Worm (Caenorhabditis elegans) whole organism, young adult: ENCODE results near the gene cdc-48.1.

ENCODE experiments used
- B0019.2 ChIP-seq: fragments of 200-800 bp; sonication (Bioruptor generic); conservative IDR thresholded peaks from 2 replicates; pipeline ENCODE4 v1.3.6; 2022; ENCODE audit warnings: missing genetic modification reagents, missing genetic modification characterization, missing compliant biosample characterization
- F37B4.10 ChIP-seq: fragments of 200-800 bp; sonication (Bioruptor generic); IDR thresholded peaks from 2 replicates; pipeline ENCODE4 v1.3.6; 2022; ENCODE audit warnings: missing genetic modification characterization, missing compliant biosample characterization
- F39B2.1 ChIP-seq: fragments of 200-800 bp; sonication (Bioruptor generic); IDR thresholded peaks from 2 replicates; pipeline ENCODE4 v1.3.6; 2022; ENCODE audit warnings: missing genetic modification reagents, missing genetic modification characterization, missing compliant biosample characterization
- F52B5.7 ChIP-seq: sonication (generic microtip); optimal IDR thresholded peaks from 2 replicates; lab custom pipeline; 2016; ENCODE audit warnings: mild to moderate bottlenecking, missing genetic modification characterization, missing compliant biosample characterization
- F57A8.1 ChIP-seq: fragments of 200-800 bp; sonication (Bioruptor generic); optimal IDR thresholded peaks from 2 replicates; lab custom pipeline; 2018; ENCODE audit warnings: mild to moderate bottlenecking, missing genetic modification characterization, moderate library complexity, missing compliant biosample characterization
- K12H6.12 ChIP-seq: fragments of 200-800 bp; sonication (Bioruptor generic); optimal IDR thresholded peaks from 2 replicates; lab custom pipeline; 2018; ENCODE audit warnings: mild to moderate bottlenecking, missing genetic modification characterization, missing compliant biosample characterization
- Y79H2A.3 ChIP-seq: fragments of 200-800 bp; sonication (Bioruptor generic); conservative IDR thresholded peaks from 2 replicates; pipeline ENCODE4 v1.3.6; 2022; ENCODE audit warnings: missing genetic modification reagents, missing genetic modification characterization, missing compliant biosample characterization
- Y95B8A.8 ChIP-seq: fragments of 200-800 bp; sonication (Bioruptor generic); IDR thresholded peaks from 2 replicates; pipeline ENCODE4 v1.3.6; 2022; ENCODE audit warnings: missing genetic modification reagents, missing genetic modification characterization, missing compliant biosample characterization
- cebp-2 ChIP-seq: fragments of 200-800 bp; sonication (Bioruptor generic); IDR thresholded peaks from 2 replicates; pipeline ENCODE4 v1.3.6; 2022; ENCODE audit warnings: missing genetic modification characterization, missing compliant biosample characterization
- ceh-100 ChIP-seq: fragments of 200-800 bp; sonication (Bioruptor generic); IDR thresholded peaks from 2 replicates; pipeline ENCODE4 v1.3.6; 2022; ENCODE audit warnings: missing genetic modification reagents, missing genetic modification characterization, missing compliant biosample characterization
- ceh-58 ChIP-seq: fragments of 200-800 bp; sonication (Bioruptor generic); IDR thresholded peaks from 2 replicates; pipeline ENCODE4 v1.3.6; 2022; ENCODE audit warnings: missing genetic modification characterization, missing compliant biosample characterization
- chd-7 ChIP-seq: sonication (generic microtip); optimal IDR thresholded peaks from 2 replicates; lab custom pipeline; 2016; ENCODE audit warnings: mild to moderate bottlenecking, missing genetic modification characterization, moderate library complexity, missing compliant biosample characterization
- die-1 ChIP-seq: sonication (generic microtip); optimal IDR thresholded peaks from 2 replicates; lab custom pipeline; 2016; ENCODE audit warnings: missing genotype, mild to moderate bottlenecking, missing genetic modification characterization, missing compliant biosample characterization
- egl-18 ChIP-seq: fragments of 200-800 bp; sonication (Bioruptor generic); IDR thresholded peaks from 2 replicates; pipeline ENCODE4 v1.3.6; 2022; ENCODE audit warnings: missing genetic modification reagents, missing genetic modification characterization, missing compliant biosample characterization
- egl-44 ChIP-seq: fragments of 200-800 bp; sonication (Bioruptor generic); IDR thresholded peaks from 2 replicates; pipeline ENCODE4 v1.3.6; 2022; ENCODE audit warnings: missing genetic modification reagents, missing genetic modification characterization, missing compliant biosample characterization
- egrh-3 ChIP-seq: fragments of 200-800 bp; sonication (Bioruptor generic); IDR thresholded peaks from 2 replicates; pipeline ENCODE4 v1.3.6; 2022; ENCODE audit warnings: missing genetic modification reagents, missing genetic modification characterization, missing compliant biosample characterization
- ekl-4 ChIP-seq: fragments of 200-800 bp; sonication (Bioruptor generic); IDR thresholded peaks from 2 replicates; pipeline ENCODE4 v1.3.6; 2022; ENCODE audit warnings: missing genetic modification reagents, missing genetic modification characterization, missing compliant biosample characterization
- fkh-3 ChIP-seq: sonication (generic microtip); optimal IDR thresholded peaks from 2 replicates; lab custom pipeline; 2016; ENCODE audit warnings: mild to moderate bottlenecking, missing genetic modification characterization, missing compliant biosample characterization
- hlh-12 ChIP-seq: sonication (generic microtip); optimal IDR thresholded peaks from 2 replicates; lab custom pipeline; 2016; ENCODE audit warnings: missing genetic modification characterization, missing compliant biosample characterization
- hsf-1 ChIP-seq: fragments of 200-800 bp; sonication (Bioruptor generic); IDR thresholded peaks from 2 replicates; pipeline ENCODE4 v1.3.6; 2022; ENCODE audit warnings: missing genetic modification reagents, missing genetic modification characterization, missing compliant biosample characterization
- lin-26 ChIP-seq: fragments of 200-800 bp; sonication (Bioruptor generic); IDR thresholded peaks from 2 replicates; pipeline ENCODE4 v1.3.6; 2022; ENCODE audit warnings: missing genetic modification reagents, missing genetic modification characterization, missing compliant biosample characterization
- lin-35 ChIP-seq, 3 experiments: fragments of 150-350 bp in 2 of 3; sonication (generic microtip) in 1 of 3; optimal IDR thresholded peaks; 2 replicates each; lab custom pipeline; 2014 to 2018; ENCODE audit warnings: missing biosample characterization in 3 of 3, missing genetic modification characterization in 3 of 3, missing genetic modification reagents in 3 of 3
- lin-40 ChIP-seq: sonication (generic microtip); optimal IDR thresholded peaks from 2 replicates; lab custom pipeline; 2016; ENCODE audit warnings: missing genetic modification characterization, mild to moderate bottlenecking, missing compliant biosample characterization, missing genotype, missing genetic modification reagents
- lsy-27 ChIP-seq: sonication (generic microtip); optimal IDR thresholded peaks from 2 replicates; lab custom pipeline; 2017; ENCODE audit warnings: missing genetic modification characterization, mild to moderate bottlenecking, missing compliant biosample characterization, antibody characterized with exemption, missing genotype, borderline replicate concordance; ENCODE audit not compliant: insufficient read depth
- madf-6 ChIP-seq: fragments of 200-800 bp; sonication (Bioruptor generic); IDR thresholded peaks from 2 replicates; pipeline ENCODE4 v1.3.6; 2022; ENCODE audit warnings: missing genetic modification reagents, missing genetic modification characterization, missing compliant biosample characterization
- mcd-1 ChIP-seq: fragments of 200-800 bp; sonication (Bioruptor generic); IDR thresholded peaks from 2 replicates; pipeline ENCODE4 v1.3.6; 2022; ENCODE audit warnings: missing genetic modification reagents, missing genetic modification characterization, missing compliant biosample characterization
- mel-28 ChIP-seq: sonication (generic microtip); optimal IDR thresholded peaks from 2 replicates; lab custom pipeline; 2016; ENCODE audit warnings: borderline replicate concordance, mild to moderate bottlenecking, missing genetic modification characterization, missing compliant biosample characterization
- mxl-1 ChIP-seq: sonication (generic microtip); optimal IDR thresholded peaks from 2 replicates; lab custom pipeline; 2016; ENCODE audit warnings: missing genetic modification characterization, missing compliant biosample characterization
- nfya-1 ChIP-seq: sonication (generic microtip); optimal IDR thresholded peaks from 2 replicates; lab custom pipeline; 2017; ENCODE audit warnings: antibody characterized with exemption, missing compliant biosample characterization, missing genetic modification characterization, borderline replicate concordance; ENCODE audit not compliant: insufficient read depth
- nfyb-1 ChIP-seq: fragments of 200-800 bp; sonication (Bioruptor generic); IDR thresholded peaks from 2 replicates; pipeline ENCODE4 v1.3.6; 2022; ENCODE audit warnings: missing genetic modification reagents, missing genetic modification characterization, missing compliant biosample characterization
- nhr-80 ChIP-seq: sonication (generic microtip); optimal IDR thresholded peaks from 2 replicates; lab custom pipeline; 2016; ENCODE audit warnings: missing genetic modification characterization, missing compliant biosample characterization
- pbrm-1 ChIP-seq: fragments of 200-800 bp; sonication (Bioruptor generic); IDR thresholded peaks from 2 replicates; pipeline ENCODE4 v1.3.6; 2022; ENCODE audit warnings: missing genetic modification reagents, missing genetic modification characterization, missing compliant biosample characterization
- pha-4 ChIP-seq: fragments of 150-350 bp; sonication (generic microtip); optimal IDR thresholded peaks from 2 replicates; lab custom pipeline; 2014; ENCODE audit warnings: missing biosample characterization, missing genetic modification reagents, missing genetic modification characterization
- rcor-1 ChIP-seq: fragments of 200-800 bp; sonication (Bioruptor generic); IDR thresholded peaks from 2 replicates; pipeline ENCODE4 v1.3.6; 2022; ENCODE audit warnings: missing genetic modification reagents, missing genetic modification characterization, missing compliant biosample characterization
- rpc-1 ChIP-seq, 2 experiments: fragments of 150-350 bp in 1 of 2; sonication (generic microtip) in 1 of 2; optimal IDR thresholded peaks; 2 replicates each; lab custom pipeline; 2014 to 2018; ENCODE audit warnings: missing biosample characterization in 1 of 2, missing genetic modification characterization in 1 of 2, missing genetic modification reagents in 1 of 2, missing genotype in 1 of 2
- snpc-1.1 ChIP-seq: sonication (generic microtip); optimal IDR thresholded peaks from 2 replicates; lab custom pipeline; 2017; ENCODE audit warnings: missing genetic modification characterization, mild to moderate bottlenecking, missing compliant biosample characterization, antibody characterized with exemption, moderate library complexity, missing genotype, missing genetic modification reagents; ENCODE audit not compliant: insufficient read depth
- snpc-1.3 ChIP-seq: sonication (generic microtip); optimal IDR thresholded peaks from 2 replicates; lab custom pipeline; 2017; ENCODE audit warnings: missing genetic modification characterization, mild to moderate bottlenecking, missing compliant biosample characterization, antibody characterized with exemption, moderate library complexity, missing genotype, missing genetic modification reagents; ENCODE audit not compliant: insufficient read depth
- snpc-4 ChIP-seq, 5 experiments: fragments of 150-350 bp in 1 of 5; sonication (generic microtip) in 4 of 5; optimal IDR thresholded peaks; 2 replicates each; lab custom pipeline; 2014 to 2018; ENCODE audit warnings: missing genetic modification characterization in 5 of 5, missing biosample characterization in 3 of 5, antibody characterized with exemption in 2 of 5, mild to moderate bottlenecking in 2 of 5, missing compliant biosample characterization in 2 of 5, missing genotype in 2 of 5, moderate library complexity in 2 of 5, missing genetic modification reagents in 1 of 5
- sptf-2 ChIP-seq: fragments of 200-800 bp; sonication (Bioruptor generic); optimal IDR thresholded peaks from 2 replicates; lab custom pipeline; 2018; ENCODE audit warnings: mild to moderate bottlenecking, missing genetic modification characterization, missing compliant biosample characterization
- unc-62 ChIP-seq: fragments of 150-350 bp; optimal IDR thresholded peaks from 2 replicates; lab custom pipeline; 2014; ENCODE audit warnings: missing biosample characterization, missing genetic modification reagents, missing genetic modification characterization
- ztf-26 ChIP-seq: sonication (generic microtip); optimal IDR thresholded peaks from 2 replicates; lab custom pipeline; 2017; ENCODE audit warnings: missing genetic modification characterization, missing compliant biosample characterization
- ztf-28 ChIP-seq: fragments of 200-800 bp; sonication (Bioruptor generic); IDR thresholded peaks from 2 replicates; pipeline ENCODE4 v1.3.6; 2022; ENCODE audit warnings: missing genetic modification reagents, missing genetic modification characterization, missing compliant biosample characterization

cdc-48.1 gene

DNA sequence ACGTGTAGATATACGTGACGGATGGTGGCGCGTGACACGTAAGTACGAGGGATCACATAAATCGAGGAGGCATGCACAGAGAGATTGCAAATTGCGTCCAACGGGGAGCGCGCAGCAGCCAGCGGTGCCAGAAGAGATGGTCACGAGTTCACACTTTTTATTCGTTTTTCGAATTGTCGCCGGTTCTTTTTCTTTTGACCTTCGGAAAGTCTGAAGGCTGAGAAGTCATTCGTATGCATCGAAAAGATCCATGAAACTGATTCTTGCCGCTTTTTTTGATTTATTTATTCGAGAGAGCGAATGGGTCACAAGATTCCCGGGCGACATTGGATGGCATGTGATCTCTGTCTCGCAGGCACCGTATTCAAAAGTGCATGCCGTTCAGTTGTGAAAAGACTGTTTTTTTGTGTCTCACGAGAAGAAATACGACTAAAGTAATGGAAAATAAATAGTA is 4.2 kb downstream of the cdc-48.1 start (continued):
- no peak for TF ChIP-seq egl-18 (GFP tag; lab: Robert Waterston, UW)
- no peak for TF ChIP-seq F39B2.1
- peak; percentile 50; the same call in 1 of the 2 replicates for TF ChIP-seq ekl-4 (GFP tag; lab: Robert Waterston, UW)
- TF ChIP-seq sptf-2 (GFP tag; lab: Kevin White, UChicago) = no peak
- TF ChIP-seq madf-6 (GFP tag; lab: Robert Waterston, UW) = 0 out of 2 replicates have a peak, but pooled peaks have one; percentile 21
- TF ChIP-seq snpc-1.3 = no peak
- 0 out of 2 replicates have a peak, but pooled peaks have one; percentile 24 for TF ChIP-seq Y95B8A.8
- peak; percentile 44 for TF ChIP-seq ztf-26
- peak; percentile 28; the same call in 1 of the 2 replicates for TF ChIP-seq lin-26
- TF ChIP-seq lin-35 (GFP tag; optimal IDR thresholded peaks at IDR 0.05; lab: Kevin White, UChicago) = peak in 1 of 3 experiments; percentile 35
- TF ChIP-seq egrh-3 (GFP tag; lab: Robert Waterston, UW) = no peak
- no peak for TF ChIP-seq ztf-28
- TF ChIP-seq snpc-4 (GFP tag; optimal IDR thresholded peaks at IDR 0.05; lab: Kevin White, UChicago) = no peak
- TF ChIP-seq snpc-4 (tag; optimal IDR thresholded peaks at IDR 0.05; lab: Kevin White, UChicago) = peak in 1 of 4 experiments; percentile 39
- TF ChIP-seq hsf-1 (GFP tag; lab: Robert Waterston, UW) = 0 out of 2 replicates have a peak, but pooled peaks have one; percentile 13
- no peak for TF ChIP-seq rpc-1 (optimal IDR thresholded peaks at IDR 0.05; lab: Kevin White, UChicago)
- no peak for TF ChIP-seq rpc-1 (tag; optimal IDR thresholded peaks at IDR 0.05; lab: Kevin White, UChicago)
- TF ChIP-seq chd-7 = peak; percentile 38

DNA sequence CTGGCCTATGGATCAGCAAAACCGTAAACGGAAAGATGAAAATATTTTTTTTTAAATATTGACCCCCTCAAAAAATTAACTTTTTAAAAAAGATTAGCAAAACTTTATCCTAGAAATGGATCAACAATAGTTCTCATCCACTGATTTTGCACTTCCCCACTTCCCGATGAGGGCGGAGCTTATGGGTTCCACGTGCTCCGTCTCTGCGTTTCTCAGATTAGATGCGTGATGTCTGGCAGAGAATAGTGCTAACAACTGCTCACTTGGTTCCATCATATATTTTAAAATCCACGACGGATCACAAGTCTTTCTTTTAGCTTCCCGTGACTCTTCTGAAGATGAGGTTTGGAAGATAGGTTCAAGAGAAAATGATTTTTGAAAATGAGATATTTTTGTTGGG is 4.9 kb downstream of the cdc-48.1 start:
- peak; percentile 22 for TF ChIP-seq K12H6.12 (tag; lab: Kevin White, UChicago)
- TF ChIP-seq F57A8.1 (GFP tag; lab: Kevin White, UChicago) = no peak
- TF ChIP-seq mel-28 (tag; lab: Kevin White, UChicago) = no peak
- no peak for TF ChIP-seq ztf-26

DNA sequence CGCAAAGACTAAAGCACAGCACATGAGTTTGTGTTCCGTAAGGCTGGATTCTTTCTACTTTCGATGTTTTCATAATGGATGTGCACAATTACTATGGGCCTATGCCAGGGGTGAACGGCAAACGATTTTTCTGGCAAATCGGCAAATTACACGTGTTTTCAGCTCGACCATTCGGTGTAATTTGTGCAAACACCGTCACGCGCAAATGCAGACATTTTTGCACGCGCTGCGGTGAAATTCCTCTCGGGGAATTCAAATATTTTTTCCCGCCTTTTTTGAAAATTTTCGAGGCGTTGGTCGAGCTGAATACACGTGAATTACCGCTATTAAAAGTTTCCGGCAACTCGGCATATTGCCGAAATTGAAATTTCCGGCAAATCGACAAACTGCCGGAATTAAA is 5.6 kb downstream of the cdc-48.1 start:
- TF ChIP-seq Y79H2A.3 (GFP tag; lab: Robert Waterston, UW) (0 out of 2 replicates have a peak, but pooled peaks have one; percentile 28), F37B4.10 (GFP tag; lab: Robert Waterston, UW) (0 out of 2 replicates have a peak, but pooled peaks have one; percentile 64), ekl-4 (GFP tag; lab: Robert Waterston, UW) (0 out of 2 replicates have a peak, but pooled peaks have one; percentile 19), ceh-58 (GFP tag; lab: Robert Waterston, UW) (0 out of 2 replicates have a peak, but pooled peaks have one; percentile 25)
- TF ChIP-seq, all 124 proteins: peak for 4; not testable (repeated sequence) for 120

DNA sequence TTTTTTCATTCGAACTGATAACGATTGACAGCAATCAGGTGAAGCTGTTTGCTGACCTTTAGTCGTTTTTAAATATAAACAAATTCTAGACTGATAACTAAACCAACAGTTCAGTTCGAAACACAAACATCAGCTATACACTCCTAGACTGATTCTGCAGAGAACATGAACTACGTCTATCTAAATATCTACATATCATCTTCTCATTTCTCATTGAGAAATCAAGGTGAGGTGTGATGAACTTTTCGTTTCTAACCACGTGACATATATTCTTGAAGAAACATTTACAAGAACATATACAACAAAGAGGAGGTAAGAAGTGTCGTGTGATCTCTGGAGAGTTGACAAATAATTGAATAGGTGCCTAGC is 6.0 kb downstream of the cdc-48.1 start:
- no peak for TF ChIP-seq hlh-12
- TF ChIP-seq rcor-1 (GFP tag; lab: Robert Waterston, UW) = 0 out of 2 replicates have a peak, but pooled peaks have one; percentile 15
- TF ChIP-seq nfyb-1 (GFP tag; lab: Robert Waterston, UW) = 0 out of 2 replicates have a peak, but pooled peaks have one; percentile 6
- no peak for TF ChIP-seq madf-6 (GFP tag; lab: Robert Waterston, UW)
- TF ChIP-seq lsy-27 (tag; lab: Kevin White, UChicago) = no peak
- TF ChIP-seq lin-40 (tag; lab: Kevin White, UChicago) = peak; percentile 25
- no peak for TF ChIP-seq cebp-2 (GFP tag; lab: Robert Waterston, UW)
- TF ChIP-seq F39B2.1 = no peak
- no peak for TF ChIP-seq pha-4 (tag; lab: Kevin White, UChicago)
- TF ChIP-seq nhr-80 (tag; lab: Kevin White, UChicago) = peak; percentile 22
- TF ChIP-seq nfya-1 (tag; lab: Kevin White, UChicago) = no peak
- no peak for TF ChIP-seq mxl-1 (tag; lab: Kevin White, UChicago)
- no peak for TF ChIP-seq B0019.2
- TF ChIP-seq mcd-1 (GFP tag; lab: Robert Waterston, UW) = no peak
- no peak for TF ChIP-seq unc-62 (GFP tag; lab: Kevin White, UChicago)
- no peak for TF ChIP-seq F52B5.7 (tag; lab: Kevin White, UChicago)
- TF ChIP-seq egl-44 (GFP tag; lab: Robert Waterston, UW) = 0 out of 2 replicates have a peak, but pooled peaks have one; percentile 48
- TF ChIP-seq ceh-100 = no peak
- no peak for TF ChIP-seq fkh-3
- TF ChIP-seq snpc-1.1 (tag; lab: Kevin White, UChicago) = no peak
- no peak for TF ChIP-seq pbrm-1 (GFP tag; lab: Robert Waterston, UW)
- no peak for TF ChIP-seq die-1 (tag; lab: Kevin White, UChicago)
- TF ChIP-seq, all 124 proteins: peak for 5
